Worm (Caenorhabditis elegans) whole organism, young adult: ENCODE measurements around the gene mob-3.

Experiments used
- C17E4.6 ChIP-seq: fragments of 200-800 bp; sonication (Bioruptor generic); IDR thresholded peaks from 2 replicates; pipeline ENCODE4 v1.3.6; 2022; ENCODE audit warnings: missing genetic modification reagents, missing genetic modification characterization, missing compliant biosample characterization
- F22D6.2 ChIP-seq: sonication (generic microtip); optimal IDR thresholded peaks from 2 replicates; lab custom pipeline; 2016; ENCODE audit warnings: mild to moderate bottlenecking, missing genetic modification characterization, missing compliant biosample characterization
- Y56A3A.18 ChIP-seq: fragments of 200-800 bp; sonication (Bioruptor generic); IDR thresholded peaks from 2 replicates; pipeline ENCODE4 v1.3.6; 2022; ENCODE audit warnings: missing genetic modification reagents, missing genetic modification characterization, missing compliant biosample characterization
- ama-1 ChIP-seq, 3 experiments: fragments of 150-350 bp in 1 of 3; sonication (generic microtip) in 2 of 3; optimal IDR thresholded peaks; 2 replicates each; lab custom pipeline; 2014 to 2018; ENCODE audit warnings: missing biosample characterization in 2 of 3, missing genetic modification characterization in 2 of 3, missing genetic modification reagents in 2 of 3
- aptf-3 ChIP-seq: fragments of 200-800 bp; sonication (Bioruptor generic); IDR thresholded peaks from 2 replicates; pipeline ENCODE4 v1.3.6; 2022; ENCODE audit warnings: missing genetic modification characterization, missing compliant biosample characterization
- ceh-91 ChIP-seq: fragments of 200-800 bp; sonication (Bioruptor generic); IDR thresholded peaks from 2 replicates; pipeline ENCODE4 v1.3.6; 2022; ENCODE audit warnings: missing genetic modification reagents, missing genetic modification characterization, missing compliant biosample characterization
- lin-54 ChIP-seq: fragments of 200-800 bp; sonication (Bioruptor generic); optimal IDR thresholded peaks from 2 replicates; lab custom pipeline; 2018; ENCODE audit warnings: mild to moderate bottlenecking, missing genetic modification characterization, missing compliant biosample characterization
- lir-1 ChIP-seq: fragments of 200-800 bp; sonication (Bioruptor generic); conservative IDR thresholded peaks from 2 replicates; pipeline ENCODE4 v1.3.6; 2022; ENCODE audit warnings: missing genetic modification reagents, missing genetic modification characterization, missing compliant biosample characterization
- lsy-27 ChIP-seq: sonication (generic microtip); optimal IDR thresholded peaks from 2 replicates; lab custom pipeline; 2017; ENCODE audit warnings: missing genetic modification characterization, mild to moderate bottlenecking, missing compliant biosample characterization, antibody characterized with exemption, missing genotype, borderline replicate concordance; ENCODE audit not compliant: insufficient read depth
- nfya-1 ChIP-seq: sonication (generic microtip); optimal IDR thresholded peaks from 2 replicates; lab custom pipeline; 2017; ENCODE audit warnings: antibody characterized with exemption, missing compliant biosample characterization, missing genetic modification characterization, borderline replicate concordance; ENCODE audit not compliant: insufficient read depth
- repo-1 ChIP-seq: sonication (generic microtip); optimal IDR thresholded peaks from 2 replicates; lab custom pipeline; 2017; ENCODE audit warnings: mild to moderate bottlenecking, missing genetic modification characterization, missing compliant biosample characterization
- tbx-9 ChIP-seq: sonication (generic microtip); optimal IDR thresholded peaks from 2 replicates; lab custom pipeline; 2016; ENCODE audit warnings: borderline replicate concordance, missing genetic modification characterization, inconsistent platforms, missing compliant biosample characterization

- TF ChIP-seq nfya-1 (tag; lab: Kevin White, UChicago) (no peak), repo-1 (tag; lab: Kevin White, UChicago) (no peak), ceh-91 (no peak), aptf-3 (GFP tag; lab: Robert Waterston, UW) (no peak), lin-54 (GFP tag; lab: Kevin White, UChicago) (no peak), Y56A3A.18 (GFP tag; lab: Robert Waterston, UW) (no peak), tbx-9 (tag; lab: Kevin White, UChicago) (no peak), C17E4.6 (GFP tag; lab: Robert Waterston, UW) (no peak), F22D6.2 (tag; lab: Kevin White, UChicago) (no peak), ama-1 (optimal IDR thresholded peaks at IDR 0.05; lab: Kevin White, UChicago) (no peak), ama-1 (GFP tag; optimal IDR thresholded peaks at IDR 0.05; lab: Kevin White, UChicago) (no peak), lsy-27 (tag; lab: Kevin White, UChicago) (no peak), lir-1 (GFP tag; lab: Robert Waterston, UW) (no peak)
These were observed 25.4 kb upstream of the mob-3 start for ce11 chrIV:7414163-7414562.
